Fruit fly (Drosophila melanogaster): Measurements from ENCODE around the gene CG15764.
A peak's percentile ranks its signal among the peaks of the same experiment; 100 is the strongest.

The CG15764 gene

DNA sequence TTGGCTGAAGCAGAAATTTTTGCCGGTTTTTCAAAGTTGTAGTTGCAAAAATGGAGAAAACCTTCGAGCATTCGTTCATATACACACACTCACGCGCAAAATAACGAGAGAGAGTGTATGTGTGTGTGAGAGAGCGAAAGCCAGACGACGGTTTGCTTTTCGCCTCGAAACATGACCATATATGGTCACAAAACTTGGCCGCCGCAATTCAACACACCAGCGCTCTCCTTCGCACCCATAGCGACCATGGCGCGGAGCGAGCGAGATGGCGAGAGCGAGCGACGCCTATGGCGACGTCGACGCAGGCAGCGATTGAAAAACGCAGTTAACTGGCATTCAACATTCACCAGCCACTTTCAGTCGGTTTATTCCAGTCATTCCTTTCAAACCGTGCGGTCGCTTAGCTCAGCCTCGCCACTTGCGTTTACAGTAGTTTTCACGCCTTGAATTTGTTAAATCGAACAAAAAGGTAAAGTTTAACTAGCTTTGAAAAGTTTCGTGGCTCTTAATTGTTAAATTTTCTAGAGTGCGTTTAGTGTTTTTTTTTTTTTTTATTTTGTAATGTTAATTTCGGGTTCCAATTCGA lies 32.8 kb downstream of the CG15764 start (continued):
- peak; percentile 71 for TF ChIP-seq Sox102F (GFP tag; optimal IDR thresholded peaks at IDR 0.05)
- TF ChIP-seq eg (GFP tag; IDR thresholded peaks at IDR 0.05), result peak; percentile 27; the same call in 1 of the 3 replicates
- peak; percentile 32 for TF ChIP-seq Blimp-1 (GFP tag; optimal IDR thresholded peaks at IDR 0.05)
- TF ChIP-seq CG8319 (GFP tag; optimal IDR thresholded peaks at IDR 0.05), result no peak
- TF ChIP-seq Met (GFP tag; optimal IDR thresholded peaks at IDR 0.05), result peak; percentile 16
- TF ChIP-seq salr (GFP tag; optimal IDR thresholded peaks at IDR 0.05), result peak in 1 of 2 experiments; percentile 42
- no peak for TF ChIP-seq CG4318 (GFP tag; optimal IDR thresholded peaks at IDR 0.05)
- TF ChIP-seq CG32006 (GFP tag; optimal IDR thresholded peaks at IDR 0.05), result peak; percentile 10
- peak; percentile 76 to 81 for TF ChIP-seq ss (GFP tag; optimal IDR thresholded peaks at IDR 0.05)
- no peak for TF ChIP-seq Sox15 (GFP tag; optimal IDR thresholded peaks at IDR 0.05)
- TF ChIP-seq cyc (GFP tag; optimal IDR thresholded peaks at IDR 0.05), result peak; percentile 19
- no peak for TF ChIP-seq CG6276 (GFP tag; optimal IDR thresholded peaks at IDR 0.05)
- peak; percentile 32; the same call in 2 of the 3 replicates for TF ChIP-seq CG8119 (GFP tag; IDR thresholded peaks at IDR 0.05)
- peak; percentile 4 for TF ChIP-seq svp (GFP tag)
- TF ChIP-seq achi (GFP tag; optimal IDR thresholded peaks at IDR 0.05), result peak; percentile 19
- TF ChIP-seq CG9139 (GFP tag; optimal IDR thresholded peaks at IDR 0.05), result peak; percentile 67

DNA sequence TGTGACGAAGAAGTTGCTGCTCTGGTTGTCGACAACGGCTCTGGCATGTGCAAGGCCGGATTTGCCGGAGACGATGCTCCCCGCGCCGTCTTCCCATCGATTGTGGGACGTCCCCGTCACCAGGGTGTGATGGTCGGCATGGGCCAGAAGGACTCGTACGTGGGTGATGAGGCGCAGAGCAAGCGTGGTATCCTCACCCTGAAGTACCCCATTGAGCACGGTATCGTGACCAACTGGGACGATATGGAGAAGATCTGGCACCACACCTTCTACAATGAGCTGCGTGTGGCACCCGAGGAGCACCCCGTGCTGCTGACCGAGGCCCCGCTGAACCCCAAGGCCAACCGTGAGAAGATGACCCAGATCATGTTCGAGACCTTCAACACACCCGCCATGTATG lies 33.8 kb downstream of the CG15764 start:
- peak; percentile 68 for TF ChIP-seq svp (GFP tag)
- no peak for TF ChIP-seq CG6808 (GFP tag; optimal IDR thresholded peaks at IDR 0.05)
- no peak for TF ChIP-seq CG8319 (GFP tag; optimal IDR thresholded peaks at IDR 0.05)
- TF ChIP-seq CG31627 (GFP tag; optimal IDR thresholded peaks at IDR 0.05), result no peak

DNA sequence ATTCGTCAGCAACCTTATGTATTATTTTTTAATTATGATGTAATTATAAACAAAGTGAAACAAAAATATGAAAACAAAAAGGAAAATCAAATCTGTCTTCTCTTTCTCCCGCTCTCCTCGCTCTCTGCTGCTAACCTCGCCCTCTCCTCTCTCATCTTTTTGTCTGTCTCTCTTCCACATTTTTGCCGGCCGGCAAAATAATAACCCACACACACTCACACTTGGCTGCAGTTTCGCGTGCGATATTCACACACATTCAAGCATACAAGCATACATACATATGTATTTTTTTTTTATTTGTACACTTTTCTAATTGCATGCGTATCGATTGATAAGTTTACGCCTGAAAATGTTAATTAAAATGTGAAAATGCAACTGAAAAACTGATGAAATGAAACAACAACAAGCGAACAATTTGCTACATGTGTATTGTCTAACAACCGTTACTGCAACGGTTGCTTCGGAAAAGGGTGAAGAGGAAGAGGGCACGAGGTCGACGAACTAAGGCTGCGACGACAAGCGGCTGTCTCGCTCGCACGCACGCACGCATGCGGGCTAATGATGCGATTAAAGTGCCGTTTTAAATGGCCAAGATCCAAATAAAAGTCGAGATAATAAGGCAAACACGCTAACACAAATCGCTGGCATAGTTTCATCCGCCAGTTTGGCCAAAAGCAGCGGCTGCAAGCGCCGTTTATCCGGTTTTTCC lies 35.6 kb downstream of the CG15764 start:
- 0 out of 3 replicates have a peak, but pooled peaks have one; percentile 38 for TF ChIP-seq CG6163 (GFP tag; IDR thresholded peaks at IDR 0.05)
- TF ChIP-seq spab (GFP tag; optimal IDR thresholded peaks at IDR 0.05), result no peak
- no peak for TF ChIP-seq CG9139 (GFP tag; optimal IDR thresholded peaks at IDR 0.05)
- TF ChIP-seq svp (GFP tag), result peak; percentile 78
- TF ChIP-seq CG1621 (tag; optimal IDR thresholded peaks at IDR 0.05), result no peak
- TF ChIP-seq eg (GFP tag; IDR thresholded peaks at IDR 0.05), result peak; percentile 5; the same call in 1 of the 3 replicates
- TF ChIP-seq vri (GFP tag; optimal IDR thresholded peaks at IDR 0.05), result peak; percentile 91
- TF ChIP-seq Eip78C (GFP tag), result peak; percentile 60

DNA sequence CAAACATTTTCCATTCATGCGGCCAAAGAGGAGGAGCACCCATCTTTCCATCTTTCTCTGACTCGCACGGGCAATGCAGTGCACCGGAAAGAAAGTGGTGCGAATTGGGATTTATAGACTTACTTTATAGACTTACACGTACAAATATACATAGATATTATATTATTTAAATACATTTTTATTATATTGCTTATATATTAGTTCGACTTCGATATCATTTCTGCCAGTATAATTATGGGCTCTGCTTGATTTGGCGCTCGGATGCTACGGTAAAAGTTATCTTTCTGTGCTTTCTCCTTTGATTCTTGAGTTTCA lies 36.1 kb downstream of the CG15764 start:
- TF ChIP-seq Smox (GFP tag; optimal IDR thresholded peaks at IDR 0.05), result no peak
- peak; percentile 8 for TF ChIP-seq CG3919 (GFP tag; optimal IDR thresholded peaks at IDR 0.05)
- no peak for TF ChIP-seq Ets96B (tag; optimal IDR thresholded peaks at IDR 0.05)
- TF ChIP-seq CG10631 (GFP tag; optimal IDR thresholded peaks at IDR 0.05), result peak; percentile 11
- peak; percentile 4 for TF ChIP-seq CG6808 (GFP tag; optimal IDR thresholded peaks at IDR 0.05)
- peak; percentile 13 for TF ChIP-seq acj6 (GFP tag; optimal IDR thresholded peaks at IDR 0.05)
- peak; percentile 62 for TF ChIP-seq CG32006 (GFP tag; optimal IDR thresholded peaks at IDR 0.05)
- TF ChIP-seq Eip78C (GFP tag), result peak; percentile 61
- no peak for TF ChIP-seq CG6854 (GFP tag; optimal IDR thresholded peaks at IDR 0.05)
- peak; percentile 7 for TF ChIP-seq Met (GFP tag; optimal IDR thresholded peaks at IDR 0.05)
- TF ChIP-seq salr (GFP tag; optimal IDR thresholded peaks at IDR 0.05), result no peak
- TF ChIP-seq achi (GFP tag; optimal IDR thresholded peaks at IDR 0.05), result peak; percentile 32
- TF ChIP-seq CG34406 (GFP tag; optimal IDR thresholded peaks at IDR 0.05), result no peak
- TF ChIP-seq CG15336 (GFP tag; IDR thresholded peaks at IDR 0.05), result peak; percentile 45
- no peak for TF ChIP-seq CG8119 (GFP tag; IDR thresholded peaks at IDR 0.05)

DNA sequence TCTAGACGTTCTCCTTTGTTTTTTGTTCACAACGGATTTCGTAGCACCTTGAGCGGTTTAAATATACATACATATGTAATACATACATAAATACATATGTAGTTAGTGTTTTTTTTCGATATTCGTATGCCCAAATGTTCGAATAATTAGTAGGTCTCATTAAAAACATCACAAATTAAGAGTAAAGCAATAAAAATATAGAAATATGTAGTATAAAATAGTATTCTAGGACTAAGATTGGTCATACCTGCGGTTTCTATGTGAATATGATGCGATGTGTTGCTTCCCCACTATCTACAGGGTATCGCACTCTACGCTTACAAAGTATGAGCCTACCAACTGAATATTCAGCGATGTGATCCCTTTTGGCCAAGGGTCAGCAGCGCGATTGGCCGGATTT lies 36.6 kb downstream of the CG15764 start, which contains the start of gene CG4020:
CG4020 (plus strand) TSS at position 301 of the 400 bp plus-strand sequence.
- TF ChIP-seq svp (GFP tag) (peak; percentile 55), Sox14 (GFP tag; optimal IDR thresholded peaks at IDR 0.05) (no peak), dsx (GFP tag; optimal IDR thresholded peaks at IDR 0.05; ENCODE audit: poor library complexity, severe bottlenecking) (peak; percentile 5)

Data from whole organism, prepupa.